Fruit fly (Drosophila melanogaster) whole organism, prepupa: ENCODE measurements around the gene Cdc45.

Experiments
- CG16779 ChIP-seq: fragments of 200-800 bp; sonication (Bioruptor generic); optimal IDR thresholded peaks from 3 replicates; lab custom pipeline; 2017; ENCODE audit warnings: missing biosample characterization, mild to moderate bottlenecking, missing genetic modification characterization
- CG34406 ChIP-seq: fragments of 200-800 bp; sonication (Bioruptor generic); optimal IDR thresholded peaks from 3 replicates; lab custom pipeline; 2016; ENCODE audit warnings: missing biosample characterization, missing genetic modification characterization
- CG9139 ChIP-seq: fragments of 200-800 bp; sonication (Bioruptor generic); optimal IDR thresholded peaks from 3 replicates; lab custom pipeline; 2017; ENCODE audit warnings: missing biosample characterization, mild to moderate bottlenecking, missing genetic modification characterization
- Gug ChIP-seq: fragments of 200-800 bp; sonication (Bioruptor generic); IDR thresholded peaks from 2 replicates; pipeline ENCODE4 v1.3.6; 2022; ENCODE audit warnings: missing biosample characterization, missing genetic modification characterization
- Met ChIP-seq: fragments of 200-800 bp; sonication (Bioruptor generic); optimal IDR thresholded peaks from 3 replicates; lab custom pipeline; 2016; ENCODE audit warnings: missing biosample characterization, missing genetic modification characterization
- Sox15 ChIP-seq: fragments of 200-800 bp; sonication (Bioruptor generic); optimal IDR thresholded peaks from 3 replicates; lab custom pipeline; 2016; ENCODE audit warnings: missing biosample characterization, missing genetic modification characterization
- fkh ChIP-seq: fragments of 200-800 bp; sonication (Bioruptor generic); optimal IDR thresholded peaks from 3 replicates; lab custom pipeline; 2017; ENCODE audit warnings: missing biosample characterization, mild to moderate bottlenecking, missing genetic modification characterization, moderate library complexity

- TF ChIP-seq Met (GFP tag; lab: Kevin White, UChicago) (no peak), CG9139 (no peak), Sox15 (no peak), fkh (GFP tag; lab: Kevin White, UChicago) (no peak), CG16779 (tag; lab: Kevin White, UChicago) (no peak), CG34406 (GFP tag; lab: Kevin White, UChicago) (no peak), Gug (GFP tag; lab: Robert Waterston, UW) (no peak)
These were observed 24.2 kb downstream of the Cdc45 start for dm6 chrX:1006182-1006581.
